Fruit fly (Drosophila melanogaster) whole organism, wandering third instar larva: Measurements from ENCODE around the gene pzg.

ENCODE experiments used
- CG32264 ChIP-seq: fragments of 200-800 bp; sonication (Bioruptor generic); optimal IDR thresholded peaks from 2 replicates; lab custom pipeline; 2016; ENCODE audit warnings: missing biosample characterization, missing genetic modification characterization
- Dif ChIP-seq: fragments of 200-275, 200-300 bp; sonication (Bioruptor generic); optimal IDR thresholded peaks from 2 replicates; lab custom pipeline; 2018; ENCODE audit warnings: missing biosample characterization, missing genetic modification characterization; ENCODE audit not compliant: partially characterized antibody
- Hr83 ChIP-seq: fragments of 200-300 bp; sonication (Bioruptor generic); optimal IDR thresholded peaks from 2 replicates; lab custom pipeline; 2016; ENCODE audit warnings: missing biosample characterization, mild to moderate bottlenecking, missing genetic modification characterization, moderate library complexity; ENCODE audit not compliant: poor library complexity, severe bottlenecking

dm6 chr3L:21285639-21286338, at the start of gene pzg, which contains the start of gene CG12974:
- TF ChIP-seq Dif (GFP tag; lab: Kevin White, UChicago) (peak; percentile 99), CG32264 (GFP tag; lab: Kevin White, UChicago) (no peak), Hr83 (GFP tag; lab: Kevin White, UChicago) (peak; percentile 34)
